Worm (Caenorhabditis elegans) whole organism, late embryonic: Measurements from ENCODE around the gene CD4.8.
A peak's percentile ranks its signal among the peaks of the same experiment; 100 is the strongest.

Experiments
- C08G9.2 ChIP-seq: sonication (generic microtip); optimal IDR thresholded peaks from 2 replicates; lab custom pipeline; 2016; ENCODE audit warnings: mild to moderate bottlenecking, missing genetic modification characterization, moderate library complexity, missing compliant biosample characterization
- F13H6.1 ChIP-seq: sonication (generic microtip); optimal IDR thresholded peaks from 2 replicates; lab custom pipeline; 2016; ENCODE audit warnings: missing genetic modification characterization, missing compliant biosample characterization
- T23F11.4 ChIP-seq: fragments of 200-800 bp; sonication (Bioruptor generic); optimal IDR thresholded peaks from 2 replicates; lab custom pipeline; 2018; ENCODE audit warnings: mild to moderate bottlenecking, missing genetic modification characterization, missing compliant biosample characterization
- ahr-1 ChIP-seq: sonication (generic microtip); optimal IDR thresholded peaks from 2 replicates; lab custom pipeline; 2016; ENCODE audit warnings: missing genetic modification characterization, missing compliant biosample characterization
- ceh-18 ChIP-seq: sonication (generic microtip); optimal IDR thresholded peaks from 2 replicates; lab custom pipeline; 2016; ENCODE audit warnings: missing genetic modification characterization, missing compliant biosample characterization
- ceh-2 ChIP-seq: sonication (generic microtip); optimal IDR thresholded peaks from 2 replicates; lab custom pipeline; 2016; ENCODE audit warnings: missing genotype, missing genetic modification characterization, missing compliant biosample characterization
- ceh-22 ChIP-seq: sonication (generic microtip); optimal IDR thresholded peaks from 2 replicates; lab custom pipeline; 2017; ENCODE audit warnings: missing biosample characterization, missing genetic modification characterization
- ceh-30 ChIP-seq: fragments of 150-350 bp; optimal IDR thresholded peaks from 2 replicates; lab custom pipeline; 2014; ENCODE audit warnings: missing biosample characterization, missing genetic modification characterization
- ceh-34 ChIP-seq: sonication (generic microtip); optimal IDR thresholded peaks from 2 replicates; lab custom pipeline; 2016; ENCODE audit warnings: mild to moderate bottlenecking, missing genetic modification characterization, missing compliant biosample characterization
- ceh-45 ChIP-seq: fragments of 200-800 bp; sonication (Bioruptor generic); IDR thresholded peaks from 2 replicates; pipeline ENCODE4 v1.3.6; 2022; ENCODE audit warnings: missing genetic modification reagents, missing genetic modification characterization, missing compliant biosample characterization
- ceh-9 ChIP-seq: sonication (generic microtip); optimal IDR thresholded peaks from 2 replicates; lab custom pipeline; 2016; ENCODE audit warnings: mild to moderate bottlenecking, missing genetic modification characterization, inconsistent platforms, missing compliant biosample characterization
- dmd-4 ChIP-seq: sonication (generic microtip); optimal IDR thresholded peaks from 2 replicates; lab custom pipeline; 2016; ENCODE audit warnings: borderline replicate concordance, missing genetic modification characterization, missing compliant biosample characterization
- dve-1 ChIP-seq: sonication (generic microtip); optimal IDR thresholded peaks from 2 replicates; lab custom pipeline; 2017; ENCODE audit warnings: antibody characterized with exemption, mild to moderate bottlenecking, missing genetic modification characterization, missing compliant biosample characterization
- elt-2 ChIP-seq: sonication (generic microtip); optimal IDR thresholded peaks from 2 replicates; lab custom pipeline; 2016; ENCODE audit warnings: missing genetic modification reagents, missing genetic modification characterization, missing compliant biosample characterization
- elt-4 ChIP-seq: sonication (generic microtip); optimal IDR thresholded peaks from 2 replicates; lab custom pipeline; 2016; ENCODE audit warnings: missing genetic modification characterization, missing compliant biosample characterization
- fax-1 ChIP-seq: sonication (generic microtip); optimal IDR thresholded peaks from 2 replicates; lab custom pipeline; 2016; ENCODE audit warnings: missing genotype, missing genetic modification characterization, missing compliant biosample characterization
- fkh-10 ChIP-seq: fragments of 150-350 bp; optimal IDR thresholded peaks from 2 replicates; lab custom pipeline; 2014; ENCODE audit warnings: missing biosample characterization, missing genetic modification reagents, missing genetic modification characterization
- fkh-6 ChIP-seq: sonication (generic microtip); optimal IDR thresholded peaks from 2 replicates; lab custom pipeline; 2016; ENCODE audit warnings: missing genetic modification characterization, missing compliant biosample characterization
- hlh-13 ChIP-seq: fragments of 200-800 bp; sonication (Bioruptor generic); optimal IDR thresholded peaks from 2 replicates; lab custom pipeline; 2018; ENCODE audit warnings: mild to moderate bottlenecking, missing genetic modification characterization, missing compliant biosample characterization
- hlh-30 ChIP-seq: sonication (generic microtip); optimal IDR thresholded peaks from 2 replicates; lab custom pipeline; 2017; ENCODE audit warnings: antibody characterized with exemption, missing genetic modification characterization, missing compliant biosample characterization; ENCODE audit not compliant: insufficient read depth
- lim-6 ChIP-seq: sonication (generic microtip); optimal IDR thresholded peaks from 2 replicates; lab custom pipeline; 2016; ENCODE audit warnings: missing genetic modification characterization, missing compliant biosample characterization
- madf-2 ChIP-seq: sonication (generic microtip); optimal IDR thresholded peaks from 2 replicates; lab custom pipeline; 2017; ENCODE audit warnings: missing genetic modification characterization, missing compliant biosample characterization
- mec-3 ChIP-seq: sonication (generic microtip); optimal IDR thresholded peaks from 2 replicates; lab custom pipeline; 2016; ENCODE audit warnings: borderline replicate concordance, missing genetic modification characterization, missing compliant biosample characterization
- nhr-11 ChIP-seq: fragments of 150-350 bp; optimal IDR thresholded peaks from 2 replicates; lab custom pipeline; 2014; ENCODE audit warnings: missing biosample characterization, missing genetic modification characterization
- nhr-232 ChIP-seq: sonication (generic microtip); optimal IDR thresholded peaks from 2 replicates; lab custom pipeline; 2016; ENCODE audit warnings: missing genetic modification characterization, missing compliant biosample characterization
- npax-4 ChIP-seq: sonication (generic microtip); optimal IDR thresholded peaks from 2 replicates; lab custom pipeline; 2016; ENCODE audit warnings: missing genetic modification characterization, missing compliant biosample characterization
- pat-9 ChIP-seq: fragments of 200-800 bp; sonication (Bioruptor generic); optimal IDR thresholded peaks from 2 replicates; lab custom pipeline; 2018; ENCODE audit warnings: mild to moderate bottlenecking, missing genetic modification characterization, moderate library complexity, missing compliant biosample characterization
- pax-1 ChIP-seq: fragments of 150-350 bp; optimal IDR thresholded peaks from 2 replicates; lab custom pipeline; 2014; ENCODE audit warnings: missing biosample characterization, missing genetic modification characterization
- pha-2 ChIP-seq: sonication (generic microtip); optimal IDR thresholded peaks from 2 replicates; lab custom pipeline; 2017; ENCODE audit warnings: mild to moderate bottlenecking, missing genetic modification characterization, missing compliant biosample characterization
- pqm-1 ChIP-seq: sonication (generic microtip); optimal IDR thresholded peaks from 2 replicates; lab custom pipeline; 2016; ENCODE audit warnings: missing genetic modification characterization, missing compliant biosample characterization
- sdc-2 ChIP-seq: sonication (generic microtip); optimal IDR thresholded peaks from 2 replicates; lab custom pipeline; 2016; ENCODE audit warnings: missing genotype, missing genetic modification characterization, missing compliant biosample characterization
- syd-9 ChIP-seq: sonication (generic microtip); optimal IDR thresholded peaks from 2 replicates; lab custom pipeline; 2016; ENCODE audit warnings: mild to moderate bottlenecking, missing genetic modification characterization, moderate library complexity, missing compliant biosample characterization
- tbx-2 ChIP-seq: sonication (generic microtip); optimal IDR thresholded peaks from 2 replicates; lab custom pipeline; 2016; ENCODE audit warnings: missing genetic modification characterization, missing compliant biosample characterization
- tbx-7 ChIP-seq: sonication (generic microtip); optimal IDR thresholded peaks from 2 replicates; lab custom pipeline; 2016; ENCODE audit warnings: missing genotype, missing genetic modification characterization, missing compliant biosample characterization
- unc-55 ChIP-seq: sonication (generic microtip); optimal IDR thresholded peaks from 2 replicates; lab custom pipeline; 2017; ENCODE audit warnings: missing biosample characterization, missing genetic modification reagents, missing genetic modification characterization
- zip-5 ChIP-seq: sonication (generic microtip); optimal IDR thresholded peaks from 2 replicates; lab custom pipeline; 2016; ENCODE audit warnings: missing genetic modification characterization, missing compliant biosample characterization

CD4.8 gene

DNA sequence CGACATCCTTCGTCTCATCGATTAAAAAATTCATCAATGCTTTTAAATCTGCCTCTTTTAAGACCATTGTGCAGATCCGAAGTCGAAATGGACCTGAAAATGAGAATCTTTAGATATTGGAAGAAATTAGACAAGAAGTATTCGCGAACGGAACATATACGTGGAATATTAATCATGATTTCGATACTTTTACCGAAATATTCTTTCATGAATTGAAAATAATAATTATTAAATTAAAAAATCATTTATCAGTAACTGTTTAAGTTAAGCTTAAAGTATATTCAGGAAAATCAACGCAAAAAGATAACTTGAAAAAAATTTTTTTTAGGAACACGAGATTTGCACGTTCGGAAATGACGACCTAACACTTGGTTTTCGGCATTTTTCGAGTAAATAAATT is at the start of gene CD4.8:
Gene CD4.8, minus strand, starts transcription at position 101 of the 400 bp plus-strand sequence.
- no peak for TF ChIP-seq pax-1
- no peak for TF ChIP-seq ceh-9 (tag; lab: Kevin White, UChicago)
- TF ChIP-seq ceh-30 (tag; lab: Kevin White, UChicago): no peak
- TF ChIP-seq syd-9 (tag; lab: Kevin White, UChicago): no peak
- TF ChIP-seq pat-9 (tag; lab: Kevin White, UChicago): no peak
- no peak for TF ChIP-seq pha-2 (tag; lab: Kevin White, UChicago)
- TF ChIP-seq tbx-2: no peak
- no peak for TF ChIP-seq elt-4 (tag; lab: Kevin White, UChicago)
- TF ChIP-seq ceh-2 (tag; lab: Kevin White, UChicago): no peak
- no peak for TF ChIP-seq C08G9.2 (tag; lab: Kevin White, UChicago)
- no peak for TF ChIP-seq zip-5 (tag; lab: Kevin White, UChicago)
- no peak for TF ChIP-seq elt-2 (tag; lab: Kevin White, UChicago)
- no peak for TF ChIP-seq fkh-6 (tag; lab: Kevin White, UChicago)
- no peak for TF ChIP-seq hlh-30 (tag; lab: Kevin White, UChicago)
- TF ChIP-seq dmd-4 (tag; lab: Kevin White, UChicago): no peak

DNA sequence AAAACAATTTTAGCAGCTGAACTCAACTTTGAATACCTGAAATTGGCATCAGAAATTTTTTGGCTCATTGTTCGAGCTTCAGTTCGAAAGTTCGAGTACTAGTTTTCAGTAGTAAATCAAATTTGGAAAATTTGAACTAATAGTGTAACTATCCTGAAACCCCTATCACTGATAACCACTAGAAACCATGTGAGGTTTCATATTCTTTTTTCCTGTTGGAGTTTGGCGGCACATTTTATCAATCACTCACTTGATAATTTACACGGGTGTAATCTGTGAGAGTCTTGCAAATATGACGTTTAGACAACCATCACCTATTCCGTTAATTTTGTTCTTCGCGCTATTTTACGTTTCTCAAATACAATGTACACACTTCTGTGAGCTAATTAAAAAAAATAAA is 46.2 kb upstream of the CD4.8 start, which contains the start of gene C14C11.4:
Gene C14C11.4, plus strand, starts transcription at position 252 of the 400 bp plus-strand sequence.
- TF ChIP-seq npax-4 (tag; lab: Kevin White, UChicago) (no peak), hlh-13 (GFP tag; lab: Kevin White, UChicago) (no peak), madf-2 (tag; lab: Kevin White, UChicago) (no peak), dve-1 (no peak), ceh-18 (no peak), ceh-34 (tag; lab: Kevin White, UChicago) (no peak), T23F11.4 (GFP tag; lab: Kevin White, UChicago) (no peak), pqm-1 (tag; lab: Kevin White, UChicago) (no peak), tbx-2 (no peak), fax-1 (no peak), ceh-22 (tag; lab: Kevin White, UChicago) (no peak), F13H6.1 (tag; lab: Kevin White, UChicago) (no peak), tbx-7 (no peak), pat-9 (tag; lab: Kevin White, UChicago) (no peak), nhr-232 (tag; lab: Kevin White, UChicago) (no peak)

DNA sequence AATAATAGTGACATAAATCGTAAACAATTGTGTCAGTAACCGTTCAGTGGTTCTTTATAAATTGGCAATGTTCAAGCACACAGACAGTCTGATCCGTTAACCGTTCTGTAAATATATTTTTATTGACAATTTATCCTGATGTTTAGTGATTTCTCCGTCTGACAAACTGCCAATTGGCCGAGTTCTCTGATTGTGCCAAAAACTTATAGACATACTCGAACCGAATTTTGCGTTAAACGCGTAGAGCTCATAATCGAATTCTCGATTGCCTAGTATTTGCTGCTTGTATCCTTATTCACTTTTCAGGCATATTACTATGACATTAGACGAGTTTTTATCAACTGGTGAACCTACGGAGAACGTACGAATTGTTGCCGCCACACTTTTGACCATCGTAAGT is 43.0 kb upstream of the CD4.8 start, which contains the start of gene srx-117:
Gene srx-117, plus strand, starts transcription at position 301 of the 400 bp plus-strand sequence.
- TF ChIP-seq madf-2 (tag; lab: Kevin White, UChicago) (no peak), nhr-11 (tag; lab: Kevin White, UChicago) (no peak), ceh-34 (tag; lab: Kevin White, UChicago) (no peak), nhr-232 (tag; lab: Kevin White, UChicago) (no peak), dve-1 (no peak), fkh-10 (GFP tag; lab: Kevin White, UChicago) (no peak), lim-6 (tag; lab: Kevin White, UChicago) (no peak), ahr-1 (no peak), unc-55 (GFP tag; lab: Kevin White, UChicago) (no peak), pha-2 (tag; lab: Kevin White, UChicago) (no peak), tbx-7 (no peak), sdc-2 (tag; lab: Kevin White, UChicago) (no peak), mec-3 (tag; lab: Kevin White, UChicago) (no peak), ceh-45 (GFP tag; lab: Robert Waterston, UW) (no peak)
- TF ChIP-seq, all 69 proteins: peak for 0

DNA sequence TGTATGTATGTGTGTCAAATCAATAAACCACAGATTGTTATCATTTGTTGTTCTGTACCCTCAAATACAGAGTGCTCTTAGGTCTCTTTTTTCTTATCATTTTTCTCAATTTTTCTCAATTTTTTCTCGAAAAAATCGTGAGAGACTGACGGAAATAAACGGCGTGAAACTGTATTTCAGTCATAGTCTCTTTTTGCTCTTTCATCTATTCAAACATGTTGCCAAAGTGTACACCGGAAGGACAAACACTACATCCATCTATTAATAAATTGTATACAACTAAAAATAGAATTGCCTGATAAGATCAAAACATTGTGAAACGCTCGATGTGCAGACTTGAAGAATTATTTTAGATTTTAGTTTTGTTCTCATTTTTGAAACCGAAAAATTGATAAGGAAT is 33.3 kb upstream of the CD4.8 start:
- TF ChIP-seq elt-2 (tag; lab: Kevin White, UChicago): peak; percentile 39
- TF ChIP-seq pha-2 (tag; lab: Kevin White, UChicago): no peak
